Fruit fly (Drosophila melanogaster): ENCODE data around the gene Hsp70Ba.

Hsp70Ba gene

DNA sequence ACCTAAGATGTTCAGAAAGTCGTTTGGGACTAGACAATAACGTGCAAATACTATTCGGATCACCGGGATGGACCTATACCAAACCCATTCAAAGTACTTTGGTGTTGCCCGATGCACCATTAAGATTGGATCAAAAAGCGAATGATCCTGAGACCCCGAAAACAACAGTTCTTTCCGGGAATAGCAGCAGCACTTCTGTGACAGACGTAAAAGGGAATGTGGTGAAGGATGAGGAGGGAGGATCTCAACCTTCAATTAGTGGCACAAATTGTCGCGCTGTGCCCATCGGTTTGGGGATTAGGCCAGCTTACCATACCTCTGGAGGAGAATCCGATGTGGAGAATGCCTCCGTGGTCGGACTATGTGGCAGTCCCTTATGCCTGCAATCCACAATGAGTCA lies 19.2 kb downstream of the Hsp70Ba start:
- TF ChIP-seq CTCF (optimal IDR thresholded peaks at IDR 0.05) (no peak), CG8478 (optimal IDR thresholded peaks at IDR 0.05) (no peak)

DNA sequence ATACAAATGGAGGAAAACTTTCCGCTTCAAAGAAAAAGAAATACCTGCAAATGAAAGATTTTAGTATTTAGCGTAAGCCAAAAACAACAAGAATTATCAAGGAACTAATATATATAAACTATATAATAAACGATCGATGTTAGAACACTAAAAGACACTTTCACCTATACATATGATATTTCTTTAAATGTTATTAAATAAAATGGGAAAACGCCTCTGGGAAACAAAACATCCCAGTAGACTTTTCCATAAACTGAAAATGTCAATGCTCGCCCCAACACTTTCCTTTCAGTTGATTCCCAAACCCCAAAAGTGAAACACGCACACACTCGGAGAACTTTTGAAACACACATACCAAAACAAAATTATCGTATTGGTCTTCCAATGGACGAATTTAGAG lies 20.2 kb downstream of the Hsp70Ba start, which contains the start of gene vrs:
Gene vrs (plus strand): TSS at position 301 of the 400 bp plus-strand sequence.
- TF ChIP-seq CG8478 (optimal IDR thresholded peaks at IDR 0.05) = no peak
- no peak for TF ChIP-seq CTCF (optimal IDR thresholded peaks at IDR 0.05)

- no peak for TF ChIP-seq CTCF (optimal IDR thresholded peaks at IDR 0.05)
- TF ChIP-seq CG8478 (optimal IDR thresholded peaks at IDR 0.05) = no peak
Observed at dm6 chr3R:12445468-12445867, 22.1 kb downstream of the Hsp70Ba start.

DNA sequence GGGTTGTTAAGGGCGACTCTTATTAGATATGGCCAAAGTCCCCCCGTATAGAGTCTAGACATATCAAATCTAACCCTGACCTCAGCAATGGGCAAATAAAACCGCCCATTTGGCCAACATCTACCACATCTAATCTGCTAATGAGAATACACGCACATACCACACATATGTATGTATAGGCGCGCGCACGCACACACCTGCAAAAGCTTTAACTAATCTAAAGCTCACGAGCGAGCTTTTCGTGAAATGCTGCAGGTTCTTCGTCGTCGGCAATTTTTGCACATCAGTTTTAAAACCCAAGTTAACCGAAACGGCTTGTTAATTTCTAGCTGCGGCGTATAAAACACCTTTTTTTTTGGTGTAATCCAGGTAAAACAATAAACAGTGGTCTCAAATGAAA lies 23.8 kb downstream of the Hsp70Ba start:
- TF ChIP-seq CTCF (optimal IDR thresholded peaks at IDR 0.05) (no peak), CG8478 (optimal IDR thresholded peaks at IDR 0.05) (no peak)

dm6 chr3R:12442601-12443533 lies 24.7 kb downstream of the Hsp70Ba start:
- TF ChIP-seq CG8478 (optimal IDR thresholded peaks at IDR 0.05) (no peak), CTCF (optimal IDR thresholded peaks at IDR 0.05) (no peak)

dm6 chr3R:12441008-12441606 lies 26.5 kb downstream of the Hsp70Ba start:
- TF ChIP-seq CG8478 (optimal IDR thresholded peaks at IDR 0.05) = no peak
- TF ChIP-seq CTCF (optimal IDR thresholded peaks at IDR 0.05) = no peak

- peak in 1 of 2 experiments; percentile 5 for TF ChIP-seq CTCF (optimal IDR thresholded peaks at IDR 0.05)
- TF ChIP-seq CG8478 (optimal IDR thresholded peaks at IDR 0.05) = no peak
Observed at dm6 chr3R:12439401-12440143, 28.0 kb downstream of the Hsp70Ba start, which contains the start of gene Desat1. Gene Desat1 (plus strand): TSS chr3R:12439600.

- TF ChIP-seq CG8478 (optimal IDR thresholded peaks at IDR 0.05) (no peak), CTCF (optimal IDR thresholded peaks at IDR 0.05) (no peak)
Observed at dm6 chr3R:12439039-12439400, 28.6 kb downstream of the Hsp70Ba start, which contains the start of the genes CG17207 and CG46427. Gene CG17207 (minus strand): TSS chr3R:12439139. Gene CG46427 (minus strand): TSS chr3R:12439139.

DNA sequence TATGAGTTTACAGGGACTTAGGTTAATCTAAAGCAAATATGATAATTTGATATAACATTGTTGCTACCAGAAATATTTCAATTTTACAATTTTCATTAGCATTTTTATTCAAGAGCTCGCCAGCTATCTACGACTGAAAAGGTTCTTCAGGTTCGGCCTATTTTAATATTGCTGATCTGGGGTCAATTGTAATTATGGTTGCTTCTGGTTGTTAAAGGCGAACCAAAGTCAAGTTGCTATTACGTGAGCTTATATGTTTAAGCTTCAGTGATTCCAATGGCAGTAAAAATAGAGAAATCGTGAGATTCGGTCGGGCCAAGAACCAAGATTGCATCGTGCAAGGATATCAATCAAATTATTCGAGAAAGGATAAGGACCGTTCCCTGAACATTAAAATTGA lies 31.6 kb downstream of the Hsp70Ba start, which contains the start of gene Desat2:
Gene Desat2 (plus strand): TSS at position 301 of the 400 bp plus-strand sequence.
- TF ChIP-seq CG8478 (optimal IDR thresholded peaks at IDR 0.05) (no peak), CTCF (optimal IDR thresholded peaks at IDR 0.05) (no peak)

dm6 chr3R:12433764-12434163 lies 33.8 kb downstream of the Hsp70Ba start, which contains the start of the genes Aos1 and Srlp:
Gene Aos1 (minus strand): TSS chr3R:12433822.
Gene Srlp (plus strand): TSS chr3R:12434098.
- TF ChIP-seq CG8478 (optimal IDR thresholded peaks at IDR 0.05) (no peak), CTCF (optimal IDR thresholded peaks at IDR 0.05) (no peak)

DNA sequence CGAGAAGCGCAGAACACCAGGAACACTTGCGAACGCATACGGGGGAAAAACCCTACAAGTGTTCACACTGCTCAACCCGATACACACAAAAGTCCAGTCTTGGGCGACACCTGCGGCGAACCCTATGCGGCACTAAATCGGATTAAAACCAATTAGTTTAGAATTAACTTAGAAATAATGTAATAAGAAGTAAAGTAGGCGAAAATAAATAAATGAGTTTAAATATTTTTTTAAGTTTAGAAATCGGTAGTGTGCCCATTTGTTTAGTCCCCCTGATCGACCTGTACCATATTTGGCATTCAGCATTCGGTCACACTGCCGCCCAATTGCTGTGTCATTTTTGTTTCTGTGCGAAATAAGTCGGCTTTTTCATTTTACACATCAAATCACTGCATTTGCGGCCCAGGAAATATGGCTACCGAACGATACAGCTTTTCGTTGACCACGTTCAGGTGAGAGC lies 36.5 kb downstream of the Hsp70Ba start, which contains the start of gene Prosalpha2:
Gene Prosalpha2 (plus strand): TSS at position 292 of the 460 bp plus-strand sequence.
- TF ChIP-seq CG8478 (optimal IDR thresholded peaks at IDR 0.05) (no peak), CTCF (optimal IDR thresholded peaks at IDR 0.05) (no peak)

DNA sequence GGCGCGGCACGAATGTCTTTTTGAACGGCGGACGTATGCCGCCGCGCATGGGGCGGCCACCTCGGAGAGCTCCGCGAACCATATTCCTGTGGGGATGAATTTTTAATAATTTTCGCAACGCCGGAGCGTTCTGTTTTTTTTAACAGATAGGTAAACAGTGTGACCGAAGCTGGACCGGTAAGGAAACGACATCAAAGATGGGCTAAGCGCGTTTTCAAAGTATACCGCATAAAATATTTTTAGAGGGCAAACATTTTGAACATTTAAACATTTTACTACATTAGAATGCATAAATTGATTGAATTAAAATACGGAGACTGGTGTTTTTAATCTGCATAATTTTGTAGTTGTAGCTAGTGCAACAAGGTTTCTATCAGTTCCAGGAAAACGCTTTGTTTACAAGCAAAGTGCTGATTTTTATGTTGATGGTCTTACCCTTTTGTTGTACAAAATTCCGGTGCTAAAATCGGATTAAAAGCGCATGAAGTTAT lies 38.4 kb downstream of the Hsp70Ba start, which contains the start of the genes CG5641 and CG5245:
Gene CG5641 (minus strand): TSS at position 163 of the 491 bp plus-strand sequence.
Gene CG5245 (plus strand): TSS at position 441 of the 491 bp plus-strand sequence.
- no peak for TF ChIP-seq CTCF (optimal IDR thresholded peaks at IDR 0.05)
- no peak for TF ChIP-seq CG8478 (optimal IDR thresholded peaks at IDR 0.05)

dm6 chr3R:12426310-12426653 lies 41.3 kb downstream of the Hsp70Ba start, which contains the start of gene NANS:
Gene NANS (plus strand): TSS chr3R:12426578.
- TF ChIP-seq CTCF (optimal IDR thresholded peaks at IDR 0.05) = no peak
- TF ChIP-seq CG8478 (optimal IDR thresholded peaks at IDR 0.05) = no peak
